Worm (Caenorhabditis elegans) whole organism, L4 larva: ENCODE data around the gene dhrr-1.

Experiments
- lir-3 ChIP-seq: sonication (generic microtip); optimal IDR thresholded peaks from 2 replicates; lab custom pipeline; 2016; ENCODE audit warnings: mild to moderate bottlenecking, missing genetic modification characterization, missing compliant biosample characterization
- skn-1 ChIP-seq: fragments of 150-350 bp; optimal IDR thresholded peaks from 2 replicates; lab custom pipeline; 2014; ENCODE audit warnings: missing biosample characterization, missing genetic modification characterization

DNA sequence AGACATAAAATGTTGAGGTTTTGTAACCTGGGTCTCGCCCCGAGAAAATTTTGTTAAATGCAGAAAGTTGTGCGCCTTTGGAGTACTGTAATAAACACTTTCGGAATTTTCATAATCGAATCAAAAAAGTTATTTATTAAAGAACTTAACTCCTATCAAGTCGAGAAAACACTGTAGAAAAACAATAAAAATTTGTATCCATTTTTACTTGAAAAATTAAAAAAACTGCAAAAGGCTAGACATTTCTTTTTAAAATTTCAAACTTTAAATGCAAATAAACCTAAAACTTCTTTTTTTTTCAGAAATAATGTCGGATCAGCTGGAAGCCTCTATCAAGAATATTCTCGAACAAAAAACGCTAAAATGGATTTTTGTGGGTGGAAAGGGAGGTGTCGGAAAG is 49.7 kb upstream of the dhrr-1 start, which contains the start of gene asna-1:
- no peak for TF ChIP-seq lir-3 (tag; lab: Kevin White, UChicago)
- TF ChIP-seq skn-1 (tag; lab: Kevin White, UChicago) = no peak
